Worm (Caenorhabditis elegans): Measurements from ENCODE around the gene DH11.5.

- TF ChIP-seq mab-5 (tag; optimal IDR thresholded peaks at IDR 0.05): no peak
- TF ChIP-seq skn-1 (tag; optimal IDR thresholded peaks at IDR 0.05): no peak
- no peak for TF ChIP-seq nhr-77 (tag; optimal IDR thresholded peaks at IDR 0.05)
- TF ChIP-seq ama-1 (optimal IDR thresholded peaks at IDR 0.05): no peak
- no peak for TF ChIP-seq unc-62 (GFP tag; optimal IDR thresholded peaks at IDR 0.05)
- no peak for TF ChIP-seq zag-1 (tag; optimal IDR thresholded peaks at IDR 0.05)
- TF ChIP-seq crh-2 (tag; optimal IDR thresholded peaks at IDR 0.05): no peak
- TF ChIP-seq lin-13 (GFP tag; optimal IDR thresholded peaks at IDR 0.05): no peak
- TF ChIP-seq ztf-4 (tag; optimal IDR thresholded peaks at IDR 0.05): no peak
- no peak for TF ChIP-seq mdl-1 (tag; optimal IDR thresholded peaks at IDR 0.05)
- no peak for TF ChIP-seq unc-39 (tag; optimal IDR thresholded peaks at IDR 0.05)
- no peak for TF ChIP-seq lin-39 (tag; optimal IDR thresholded peaks at IDR 0.05)
- TF ChIP-seq ceh-16 (tag; optimal IDR thresholded peaks at IDR 0.05): no peak
Observed at ce11 chrII:7928600-7928999, 47.8 kb upstream of the DH11.5 start, which contains the start of gene spv-1.

Measured in whole organism, L2 larva.